Fruit fly (Drosophila melanogaster) whole organism: ENCODE results near the gene ppk14.

ENCODE experiments used
- Dll ChIP-seq: fragments of >200 bp; optimal IDR thresholded peaks from 2 replicates; lab custom pipeline; 2017
- pan ChIP-seq: fragments of >200 bp; optimal IDR thresholded peaks from 2 replicates; lab custom pipeline; 2017
- psq ChIP-seq: fragments of >200 bp; optimal IDR thresholded peaks from 2 replicates; lab custom pipeline; 2017
- usp ChIP-seq: fragments of >200 bp; optimal IDR thresholded peaks from 2 replicates; lab custom pipeline; 2017; ENCODE audit warnings: missing biosample characterization, missing genetic modification characterization, mixed read lengths

DNA sequence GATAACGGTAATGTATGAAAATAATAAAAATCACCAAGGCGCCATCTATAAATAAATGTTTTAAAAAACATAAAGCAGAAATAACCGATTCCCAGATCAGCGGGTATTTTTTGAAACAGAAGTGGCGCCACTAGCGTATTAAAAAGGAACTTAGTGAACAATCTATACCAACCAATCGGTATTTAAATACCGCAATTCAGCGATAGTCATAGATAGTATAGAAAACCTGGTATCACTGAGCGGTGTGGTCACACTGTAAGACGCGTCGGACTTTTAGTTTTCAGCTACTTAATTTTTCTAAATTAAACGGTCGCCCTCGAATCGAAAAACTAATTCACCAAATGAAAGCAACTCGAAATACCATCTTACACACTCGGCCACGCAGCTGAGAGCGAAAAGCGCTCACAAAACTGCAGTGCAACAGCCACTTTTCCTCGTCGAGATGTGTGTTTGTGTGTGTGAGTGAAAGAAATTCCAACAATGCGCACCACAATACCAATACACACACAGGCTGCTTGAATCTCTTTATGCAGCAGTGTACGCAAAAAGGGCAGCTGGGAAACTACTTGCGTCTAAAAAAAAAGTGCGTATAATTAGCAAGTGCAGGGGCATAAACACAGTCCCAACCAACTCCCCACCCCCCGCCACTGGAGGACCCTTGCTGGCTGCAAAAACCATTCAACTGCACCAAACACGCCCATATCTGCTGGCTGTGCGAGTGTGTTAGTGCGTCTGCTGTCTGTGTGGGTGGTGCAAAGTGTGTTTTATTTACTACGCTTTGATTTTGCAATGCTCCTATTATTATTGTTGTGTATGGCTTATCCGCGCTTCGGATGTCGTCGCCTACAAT is 31.0 kb upstream of the ppk14 start, which contains the start of gene PDZ-GEF:
- TF ChIP-seq usp (no peak), psq (lab: Kevin White, UChicago) (no peak), Dll (no peak), pan (lab: Kevin White, UChicago) (no peak)
